Fruit fly (Drosophila melanogaster): Measurements from ENCODE around the gene chico.
A peak's percentile ranks its signal among the peaks of the same experiment; 100 is the strongest.

chico gene

dm6 chr2L:10260750-10261493 is 14.0 kb upstream of the chico start, which contains the start of gene Pten (continued):
- TF ChIP-seq Atf6 (GFP tag; IDR thresholded peaks at IDR 0.05) (peak; percentile 70), Neu2 (GFP tag; optimal IDR thresholded peaks at IDR 0.05; ENCODE audit: borderline replicate concordance) (no peak), stwl (tag; optimal IDR thresholded peaks at IDR 0.05) (peak; percentile 60), Sry-β (GFP tag; optimal IDR thresholded peaks at IDR 0.05) (peak; percentile 11), Side (GFP tag; optimal IDR thresholded peaks at IDR 0.05) (peak; percentile 67), oc (tag; optimal IDR thresholded peaks at IDR 0.05) (no peak), chif (GFP tag; optimal IDR thresholded peaks at IDR 0.05) (peak; percentile 26 to 43), Hr39 (optimal IDR thresholded peaks at IDR 0.05) (no peak), sd (tag; optimal IDR thresholded peaks at IDR 0.05) (peak; percentile 4), CG15696 (tag; optimal IDR thresholded peaks at IDR 0.05) (peak; percentile 63), CG18262 (tag; optimal IDR thresholded peaks at IDR 0.05) (peak; percentile 84), slp2 (GFP tag; optimal IDR thresholded peaks at IDR 0.05) (peak; percentile 66), CG12071 (GFP tag; optimal IDR thresholded peaks at IDR 0.05) (no peak), CG10366 (GFP tag; IDR thresholded peaks at IDR 0.05) (peak; percentile 54), CG13894 (tag; optimal IDR thresholded peaks at IDR 0.05) (no peak), rib (GFP tag; IDR thresholded peaks at IDR 0.05) (no peak), Hand (GFP tag; optimal IDR thresholded peaks at IDR 0.05) (no peak), CG14860 (GFP tag; IDR thresholded peaks at IDR 0.05; ENCODE audit: partially characterized antibody) (peak; percentile 87), ssp (GFP tag; IDR thresholded peaks at IDR 0.05) (peak; percentile 81), CG31365 (tag; optimal IDR thresholded peaks at IDR 0.05) (no peak), CG1832 (GFP tag; optimal IDR thresholded peaks at IDR 0.05) (no peak), CG4282 (GFP tag; optimal IDR thresholded peaks at IDR 0.05) (no peak), pho (GFP tag; optimal IDR thresholded peaks at IDR 0.05) (peak; percentile 64), CG6791 (GFP tag; IDR thresholded peaks at IDR 0.05; ENCODE audit: partially characterized antibody) (peak; percentile 93), CG9609 (GFP tag; optimal IDR thresholded peaks at IDR 0.05) (peak; percentile 16), CTCF (GFP tag; optimal IDR thresholded peaks at IDR 0.05) (peak; percentile 4), Dad (GFP tag; optimal IDR thresholded peaks at IDR 0.05) (peak; percentile 55), D19A (tag; optimal IDR thresholded peaks at IDR 0.05) (peak; percentile 32), CG11695 (GFP tag; IDR thresholded peaks at IDR 0.05) (peak; percentile 73; the same call in 1 of the 3 replicates), CG11085 (GFP tag; IDR thresholded peaks at IDR 0.05) (no peak), CG30403 (GFP tag; optimal IDR thresholded peaks at IDR 0.05) (peak; percentile 79), CG10267 (tag; optimal IDR thresholded peaks at IDR 0.05) (peak; percentile 76), Atf3 (GFP tag; optimal IDR thresholded peaks at IDR 0.05) (peak; percentile 68), CG2875 (GFP tag; optimal IDR thresholded peaks at IDR 0.05) (no peak), tx (GFP tag; optimal IDR thresholded peaks at IDR 0.05) (peak; percentile 64), CG13287 (GFP tag; IDR thresholded peaks at IDR 0.05; ENCODE audit: partially characterized antibody) (peak; percentile 84), CG12104 (GFP tag; optimal IDR thresholded peaks at IDR 0.05) (peak; percentile 79), ara (GFP tag; IDR thresholded peaks at IDR 0.05) (no peak), Lim3 (GFP tag; IDR thresholded peaks at IDR 0.05) (no peak), bcd (GFP tag; optimal IDR thresholded peaks at IDR 0.05) (no peak), br (optimal IDR thresholded peaks at IDR 0.05) (no peak), dpn (GFP tag; optimal IDR thresholded peaks at IDR 0.05) (peak; percentile 63 to 76), gt (GFP tag; IDR thresholded peaks at IDR 0.05) (no peak), knrl (GFP tag; IDR thresholded peaks at IDR 0.05; ENCODE audit: partially characterized antibody) (peak; percentile 87), CG10462 (GFP tag; optimal IDR thresholded peaks at IDR 0.05) (peak; percentile 60), zf30C (GFP tag; optimal IDR thresholded peaks at IDR 0.05) (no peak), fd64A (GFP tag; optimal IDR thresholded peaks at IDR 0.05) (no peak), Blimp-1 (GFP tag; optimal IDR thresholded peaks at IDR 0.05) (no peak), Dref (GFP tag; IDR thresholded peaks at IDR 0.05) (peak; percentile 97), CG9437 (GFP tag; optimal IDR thresholded peaks at IDR 0.05) (peak; percentile 25), CG3407 (GFP tag; optimal IDR thresholded peaks at IDR 0.05) (no peak)
